Fruit fly (Drosophila melanogaster): Measurements from ENCODE around the gene Stip1.
A peak's percentile ranks its signal among the peaks of the same experiment; 100 is the strongest.

The Stip1 gene

dm6 chr2L:294452-295362, at the start of gene Stip1, which contains the start of gene U2af38:
Gene Stip1 (plus strand): TSS chr2L:295122.
Gene U2af38 (minus strand): TSS chr2L:294681.
- peak; percentile 98 for TF ChIP-seq CG14711 (tag; optimal IDR thresholded peaks at IDR 0.05)
- peak; percentile 4 for TF ChIP-seq Crg-1 (GFP tag; optimal IDR thresholded peaks at IDR 0.05)
- no peak for TF ChIP-seq Clk (GFP tag; optimal IDR thresholded peaks at IDR 0.05)
- TF ChIP-seq toe (GFP tag; optimal IDR thresholded peaks at IDR 0.05), result no peak
- peak; percentile 54 for TF ChIP-seq CG7101 (tag; optimal IDR thresholded peaks at IDR 0.05)
- TF ChIP-seq cic (GFP tag; optimal IDR thresholded peaks at IDR 0.05), result no peak
- peak; percentile 30 for TF ChIP-seq CG11617 (GFP tag; optimal IDR thresholded peaks at IDR 0.05)
- TF ChIP-seq bab1 (GFP tag; optimal IDR thresholded peaks at IDR 0.05), result peak; percentile 17
- TF ChIP-seq CG12768 (GFP tag; optimal IDR thresholded peaks at IDR 0.05), result peak; percentile 5
- TF ChIP-seq pad (GFP tag; optimal IDR thresholded peaks at IDR 0.05), result peak; percentile 9
- TF ChIP-seq Mnt (GFP tag; optimal IDR thresholded peaks at IDR 0.05), result peak; percentile 49
- TF ChIP-seq CG1620 (GFP tag; optimal IDR thresholded peaks at IDR 0.05), result peak; percentile 14
- peak; percentile 62 for TF ChIP-seq tj (GFP tag; optimal IDR thresholded peaks at IDR 0.05)

- TF ChIP-seq kay (GFP tag; ENCODE audit: borderline replicate concordance) (no peak), cnc (optimal IDR thresholded peaks at IDR 0.05) (no peak), pad (GFP tag; optimal IDR thresholded peaks at IDR 0.05) (no peak), CG7045 (GFP tag; optimal IDR thresholded peaks at IDR 0.05) (peak; percentile 4), Clk (GFP tag; optimal IDR thresholded peaks at IDR 0.05) (no peak), CG33017 (tag; optimal IDR thresholded peaks at IDR 0.05) (no peak), toe (GFP tag; optimal IDR thresholded peaks at IDR 0.05) (no peak), CG12768 (GFP tag; optimal IDR thresholded peaks at IDR 0.05) (peak; percentile 21), tj (GFP tag; optimal IDR thresholded peaks at IDR 0.05) (peak; percentile 68), CG5204 (GFP tag; optimal IDR thresholded peaks at IDR 0.05) (no peak), cic (GFP tag; optimal IDR thresholded peaks at IDR 0.05) (peak; percentile 49), CG14711 (tag; optimal IDR thresholded peaks at IDR 0.05) (no peak), CG1620 (GFP tag; optimal IDR thresholded peaks at IDR 0.05) (no peak), Crg-1 (GFP tag; optimal IDR thresholded peaks at IDR 0.05) (peak; percentile 2), Mnt (GFP tag; optimal IDR thresholded peaks at IDR 0.05) (peak; percentile 78), Hr96 (GFP tag; optimal IDR thresholded peaks at IDR 0.05) (no peak), ovo (GFP tag; optimal IDR thresholded peaks at IDR 0.05) (no peak), CG7101 (tag; optimal IDR thresholded peaks at IDR 0.05) (no peak), bab1 (GFP tag; optimal IDR thresholded peaks at IDR 0.05) (no peak), CG11617 (GFP tag; optimal IDR thresholded peaks at IDR 0.05) (peak; percentile 61)
These were observed 48.1 kb upstream of the Stip1 start for dm6 chr2L:246656-247340.

dm6 chr2L:247432-247831, 47.5 kb upstream of the Stip1 start:
- TF ChIP-seq CG7101 (tag; optimal IDR thresholded peaks at IDR 0.05) (no peak), pad (GFP tag; optimal IDR thresholded peaks at IDR 0.05) (peak; percentile 35)

dm6 chr2L:247845-248473, 47.0 kb upstream of the Stip1 start:
- TF ChIP-seq CG14711 (tag; optimal IDR thresholded peaks at IDR 0.05) (peak; percentile 24), pad (GFP tag; optimal IDR thresholded peaks at IDR 0.05) (no peak), Hr96 (GFP tag; optimal IDR thresholded peaks at IDR 0.05) (no peak), Clk (GFP tag; optimal IDR thresholded peaks at IDR 0.05) (no peak), CG7101 (tag; optimal IDR thresholded peaks at IDR 0.05) (peak; percentile 17), tj (GFP tag; optimal IDR thresholded peaks at IDR 0.05) (peak; percentile 67)

- TF ChIP-seq cic (GFP tag; optimal IDR thresholded peaks at IDR 0.05), result no peak
- TF ChIP-seq tj (GFP tag; optimal IDR thresholded peaks at IDR 0.05), result peak; percentile 72
- no peak for TF ChIP-seq CG11617 (GFP tag; optimal IDR thresholded peaks at IDR 0.05)
- no peak for TF ChIP-seq ovo (GFP tag; optimal IDR thresholded peaks at IDR 0.05)
- TF ChIP-seq CG1620 (GFP tag; optimal IDR thresholded peaks at IDR 0.05), result no peak
- no peak for TF ChIP-seq Crg-1 (GFP tag; optimal IDR thresholded peaks at IDR 0.05)
- TF ChIP-seq CG33017 (tag; optimal IDR thresholded peaks at IDR 0.05), result no peak
- TF ChIP-seq bab1 (GFP tag; optimal IDR thresholded peaks at IDR 0.05), result no peak
- no peak for TF ChIP-seq Hr96 (GFP tag; optimal IDR thresholded peaks at IDR 0.05)
These were observed 46.3 kb upstream of the Stip1 start for dm6 chr2L:248592-248991.

All from whole organism, adult.